Worm (Caenorhabditis elegans) whole organism, late embryonic: ENCODE measurements around the gene spl-2.

Source experiments
- ceh-45 ChIP-seq: fragments of 200-800 bp; sonication (Bioruptor generic); IDR thresholded peaks from 2 replicates; pipeline ENCODE4 v1.3.6; 2022; ENCODE audit warnings: missing genetic modification reagents, missing genetic modification characterization, missing compliant biosample characterization
- ceh-48 ChIP-seq: sonication (generic microtip); optimal IDR thresholded peaks from 2 replicates; lab custom pipeline; 2016; ENCODE audit warnings: missing genetic modification characterization, inconsistent platforms, missing compliant biosample characterization
- ceh-6 ChIP-seq: fragments of 200-800 bp; sonication (Bioruptor generic); optimal IDR thresholded peaks from 2 replicates; lab custom pipeline; 2018; ENCODE audit warnings: mild to moderate bottlenecking, missing genetic modification characterization, missing compliant biosample characterization
- ets-4 ChIP-seq: sonication (generic microtip); optimal IDR thresholded peaks from 2 replicates; lab custom pipeline; 2016; ENCODE audit warnings: missing genetic modification characterization, missing compliant biosample characterization
- fax-1 ChIP-seq: sonication (generic microtip); optimal IDR thresholded peaks from 2 replicates; lab custom pipeline; 2016; ENCODE audit warnings: missing genotype, missing genetic modification characterization, missing compliant biosample characterization
- fkh-6 ChIP-seq: sonication (generic microtip); optimal IDR thresholded peaks from 2 replicates; lab custom pipeline; 2016; ENCODE audit warnings: missing genetic modification characterization, missing compliant biosample characterization
- madf-2 ChIP-seq: sonication (generic microtip); optimal IDR thresholded peaks from 2 replicates; lab custom pipeline; 2017; ENCODE audit warnings: missing genetic modification characterization, missing compliant biosample characterization
- nfya-1 ChIP-seq: sonication (generic microtip); optimal IDR thresholded peaks from 2 replicates; lab custom pipeline; 2017; ENCODE audit warnings: missing genetic modification characterization, mild to moderate bottlenecking, missing compliant biosample characterization, antibody characterized with exemption, moderate library complexity
- nhr-11 ChIP-seq: fragments of 150-350 bp; optimal IDR thresholded peaks from 2 replicates; lab custom pipeline; 2014; ENCODE audit warnings: missing biosample characterization, missing genetic modification characterization
- pax-1 ChIP-seq: fragments of 150-350 bp; optimal IDR thresholded peaks from 2 replicates; lab custom pipeline; 2014; ENCODE audit warnings: missing biosample characterization, missing genetic modification characterization
- pqm-1 ChIP-seq: sonication (generic microtip); optimal IDR thresholded peaks from 2 replicates; lab custom pipeline; 2016; ENCODE audit warnings: missing genetic modification characterization, missing compliant biosample characterization
- rnt-1 ChIP-seq: sonication (generic microtip); optimal IDR thresholded peaks from 2 replicates; lab custom pipeline; 2016; ENCODE audit warnings: missing genetic modification characterization, missing compliant biosample characterization
- sox-2 ChIP-seq: fragments of 200-800 bp; sonication (Bioruptor generic); IDR thresholded peaks from 2 replicates; pipeline ENCODE4 v1.3.6; 2022; ENCODE audit warnings: missing genetic modification reagents, missing genetic modification characterization, missing compliant biosample characterization
- sox-4 ChIP-seq: sonication (generic microtip); optimal IDR thresholded peaks from 2 replicates; lab custom pipeline; 2017; ENCODE audit warnings: mild to moderate bottlenecking, missing genetic modification characterization, inconsistent platforms, missing compliant biosample characterization

DNA sequence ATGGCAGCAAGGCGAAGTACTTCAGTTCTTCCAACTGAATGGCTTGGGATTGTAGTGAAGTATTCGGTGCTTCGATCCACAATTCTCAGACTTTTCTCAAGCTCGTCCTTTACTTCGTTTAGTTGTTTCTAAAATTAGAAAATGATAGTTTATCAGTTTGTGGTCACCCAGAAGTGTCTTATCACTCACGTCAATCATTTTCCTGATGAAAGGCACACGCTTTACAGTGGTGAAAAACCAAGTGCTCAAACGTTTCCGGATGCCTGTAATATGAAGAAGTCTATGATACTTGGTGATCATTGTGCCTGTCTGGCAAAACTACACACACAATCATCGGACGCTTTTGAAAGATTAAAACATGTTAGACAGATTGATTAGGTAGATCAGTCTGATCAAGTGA is 503 bp downstream of the spl-2 start:
- TF ChIP-seq ceh-45 (GFP tag; lab: Robert Waterston, UW) (no peak), madf-2 (tag; lab: Kevin White, UChicago) (no peak), nhr-11 (no peak), ceh-48 (no peak), ceh-6 (GFP tag; lab: Kevin White, UChicago) (no peak), ets-4 (tag; lab: Kevin White, UChicago) (no peak), rnt-1 (tag; lab: Kevin White, UChicago) (no peak), sox-2 (no peak), nfya-1 (tag; lab: Kevin White, UChicago) (no peak), fax-1 (no peak), pqm-1 (tag; lab: Kevin White, UChicago) (no peak), fkh-6 (tag; lab: Kevin White, UChicago) (no peak), pax-1 (no peak), sox-4 (tag; lab: Kevin White, UChicago) (no peak)
